Worm (Caenorhabditis elegans): ENCODE measurements around the gene F21C10.5.

DNA sequence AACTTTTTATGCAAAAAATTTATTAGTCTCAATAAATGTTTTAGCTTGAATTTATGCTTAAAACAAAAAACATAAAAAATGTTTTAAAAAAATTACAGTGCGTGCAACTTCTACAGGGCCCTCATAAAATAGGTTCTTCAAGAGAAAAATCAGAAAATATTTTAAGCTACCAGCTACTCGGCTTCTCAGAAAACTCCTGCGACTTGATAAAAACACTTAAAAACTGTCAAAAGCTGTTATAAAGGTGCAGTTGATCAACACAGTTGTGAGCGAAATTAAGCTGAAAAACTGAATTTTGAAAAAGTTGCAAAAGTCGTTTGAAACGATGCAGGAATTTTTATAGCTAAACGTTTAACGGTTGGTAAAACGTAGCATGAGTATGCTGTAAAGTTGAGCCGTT lies 36.7 kb upstream of the F21C10.5 start:
- TF ChIP-seq Y75B8A.6 (GFP tag; IDR thresholded peaks at IDR 0.05) (peak; percentile 64), cey-2 (tag; optimal IDR thresholded peaks at IDR 0.05; ENCODE audit: borderline replicate concordance, insufficient read depth) (no peak), unc-62 (GFP tag; optimal IDR thresholded peaks at IDR 0.05 in 1 of 2) (no peak), unc-62 (tag; optimal IDR thresholded peaks at IDR 0.05) (no peak), zip-2 (tag; optimal IDR thresholded peaks at IDR 0.05) (no peak), D1046.2 (GFP tag; IDR thresholded peaks at IDR 0.05) (no peak), fkh-10 (GFP tag; optimal IDR thresholded peaks at IDR 0.05) (no peak), ctbp-1 (GFP tag; IDR thresholded peaks at IDR 0.05) (peak; percentile 88), nhr-6 (tag; optimal IDR thresholded peaks at IDR 0.05) (no peak)

All from whole organism, L4 larva.